Fruit fly (Drosophila melanogaster) whole organism, wandering third instar larva: Measurements from ENCODE around the gene CG31102.

ENCODE experiments used
- Myc ChIP-seq: fragments of >200 bp; optimal IDR thresholded peaks from 2 replicates; lab custom pipeline; 2017
- sage ChIP-seq: fragments of 200-800 bp; sonication (Bioruptor generic); optimal IDR thresholded peaks from 2 replicates; lab custom pipeline; 2016; ENCODE audit warnings: missing biosample characterization, mild to moderate bottlenecking, missing genetic modification characterization

DNA sequence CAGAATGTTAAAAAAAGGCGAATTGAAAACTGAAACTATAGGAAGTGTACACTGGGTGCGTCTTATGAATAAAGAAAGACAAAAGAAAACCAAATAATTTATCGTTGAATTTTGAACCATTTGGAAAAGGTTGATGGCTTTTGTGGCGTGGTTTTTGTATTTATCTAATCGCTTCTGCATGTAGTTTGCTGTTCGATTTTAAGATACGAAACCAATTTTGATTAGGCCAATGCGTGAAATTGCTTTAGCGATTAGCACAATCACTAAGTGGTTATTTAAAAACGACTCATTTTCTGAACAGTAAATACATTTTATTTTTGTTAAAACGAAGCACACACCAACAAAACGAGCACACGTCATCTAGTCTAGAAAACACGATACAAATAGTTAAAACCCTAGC, 34.7 kb downstream of the CG31102 start:
- no peak for TF ChIP-seq Myc
- TF ChIP-seq sage (GFP tag; lab: Kevin White, UChicago), result no peak
